Fruit fly (Drosophila melanogaster): ENCODE data around the gene geko.

- TF ChIP-seq psq (GFP tag; optimal IDR thresholded peaks at IDR 0.05) (no peak), pan (optimal IDR thresholded peaks at IDR 0.05) (no peak), usp (GFP tag; optimal IDR thresholded peaks at IDR 0.05) (no peak), Abd-B (GFP tag; optimal IDR thresholded peaks at IDR 0.05) (no peak)
Observed at dm6 chr3L:18093875-18094274, 45.3 kb upstream of the geko start.
